Worm (Caenorhabditis elegans) whole organism, young adult: ENCODE results near the gene K01A12.4.
A peak's percentile ranks its signal among the peaks of the same experiment; 100 is the strongest.

ENCODE experiments used
- B0261.1 ChIP-seq: sonication (generic microtip); optimal IDR thresholded peaks from 2 replicates; lab custom pipeline; 2016; ENCODE audit warnings: mild to moderate bottlenecking, missing genetic modification characterization, moderate library complexity, missing compliant biosample characterization
- C06A6.2 ChIP-seq: fragments of 200-800 bp; sonication (Bioruptor generic); conservative IDR thresholded peaks from 2 replicates; pipeline ENCODE4 v1.3.6; 2022; ENCODE audit warnings: missing genetic modification characterization, missing compliant biosample characterization
- C17E4.6 ChIP-seq: fragments of 200-800 bp; sonication (Bioruptor generic); IDR thresholded peaks from 2 replicates; pipeline ENCODE4 v1.3.6; 2022; ENCODE audit warnings: missing genetic modification reagents, missing genetic modification characterization, missing compliant biosample characterization
- D2030.7 ChIP-seq: fragments of 200-800 bp; sonication (Bioruptor generic); IDR thresholded peaks from 2 replicates; pipeline ENCODE4 v1.3.6; 2022; ENCODE audit warnings: missing genetic modification reagents, missing genetic modification characterization, missing compliant biosample characterization
- T26A5.8 ChIP-seq: sonication (generic microtip); optimal IDR thresholded peaks from 2 replicates; lab custom pipeline; 2016; ENCODE audit warnings: missing genetic modification characterization, missing compliant biosample characterization
- Y53G8AR.9 ChIP-seq: fragments of 200-800 bp; sonication (Bioruptor generic); conservative IDR thresholded peaks from 2 replicates; pipeline ENCODE4 v1.3.6; 2022; ENCODE audit warnings: missing genetic modification reagents, missing genetic modification characterization, missing compliant biosample characterization
- Y56A3A.18 ChIP-seq: fragments of 200-800 bp; sonication (Bioruptor generic); IDR thresholded peaks from 2 replicates; pipeline ENCODE4 v1.3.6; 2022; ENCODE audit warnings: missing genetic modification reagents, missing genetic modification characterization, missing compliant biosample characterization
- ZK185.1 ChIP-seq: sonication (generic microtip); optimal IDR thresholded peaks from 2 replicates; lab custom pipeline; 2016; ENCODE audit warnings: mild to moderate bottlenecking, missing genetic modification characterization, missing compliant biosample characterization; ENCODE audit not compliant: poor library complexity, severe bottlenecking
- atf-7 ChIP-seq: sonication (generic microtip); optimal IDR thresholded peaks from 2 replicates; lab custom pipeline; 2017; ENCODE audit warnings: mild to moderate bottlenecking, missing genetic modification characterization, missing compliant biosample characterization
- attf-5 ChIP-seq: fragments of 200-800 bp; sonication (Bioruptor generic); optimal IDR thresholded peaks from 2 replicates; lab custom pipeline; 2018; ENCODE audit warnings: mild to moderate bottlenecking, missing genetic modification characterization, missing compliant biosample characterization
- attf-6 ChIP-seq: fragments of 200-800 bp; sonication (Bioruptor generic); IDR thresholded peaks from 2 replicates; pipeline ENCODE4 v1.3.6; 2022; ENCODE audit warnings: missing genetic modification reagents, missing genetic modification characterization, missing compliant biosample characterization
- cebp-2 ChIP-seq: fragments of 200-800 bp; sonication (Bioruptor generic); IDR thresholded peaks from 2 replicates; pipeline ENCODE4 v1.3.6; 2022; ENCODE audit warnings: missing genetic modification characterization, missing compliant biosample characterization
- ceh-100 ChIP-seq: fragments of 200-800 bp; sonication (Bioruptor generic); IDR thresholded peaks from 2 replicates; pipeline ENCODE4 v1.3.6; 2022; ENCODE audit warnings: missing genetic modification reagents, missing genetic modification characterization, missing compliant biosample characterization
- ceh-27 ChIP-seq: fragments of 200-800 bp; sonication (Bioruptor generic); optimal IDR thresholded peaks from 2 replicates; lab custom pipeline; 2018; ENCODE audit warnings: mild to moderate bottlenecking, missing genetic modification characterization, moderate library complexity, missing compliant biosample characterization
- ceh-40 ChIP-seq: fragments of 200-800 bp; sonication (Bioruptor generic); IDR thresholded peaks from 2 replicates; pipeline ENCODE4 v1.3.6; 2022; ENCODE audit warnings: missing genetic modification characterization, missing compliant biosample characterization
- chd-7 ChIP-seq: sonication (generic microtip); optimal IDR thresholded peaks from 2 replicates; lab custom pipeline; 2016; ENCODE audit warnings: mild to moderate bottlenecking, missing genetic modification characterization, moderate library complexity, missing compliant biosample characterization
- dpff-1 ChIP-seq: sonication (generic microtip); optimal IDR thresholded peaks from 2 replicates; lab custom pipeline; 2017; ENCODE audit warnings: mild to moderate bottlenecking, missing genetic modification characterization, missing compliant biosample characterization
- hmg-1.2 ChIP-seq: fragments of 200-800 bp; sonication (Bioruptor generic); IDR thresholded peaks from 2 replicates; pipeline ENCODE4 v1.3.6; 2022; ENCODE audit warnings: missing genetic modification reagents, missing genetic modification characterization, missing compliant biosample characterization
- hrde-1 ChIP-seq: sonication (generic microtip); optimal IDR thresholded peaks from 2 replicates; lab custom pipeline; 2016; ENCODE audit warnings: missing genetic modification characterization, mild to moderate bottlenecking, missing compliant biosample characterization, moderate library complexity, missing genotype, missing genetic modification reagents, borderline replicate concordance
- hsf-1 ChIP-seq: fragments of 200-800 bp; sonication (Bioruptor generic); IDR thresholded peaks from 2 replicates; pipeline ENCODE4 v1.3.6; 2022; ENCODE audit warnings: missing genetic modification reagents, missing genetic modification characterization, missing compliant biosample characterization
- lag-1 ChIP-seq: fragments of 200-800 bp; sonication (Bioruptor generic); IDR thresholded peaks from 2 replicates; pipeline ENCODE4 v1.3.6; 2022; ENCODE audit warnings: missing genetic modification reagents, missing genetic modification characterization, missing compliant biosample characterization
- let-526 ChIP-seq: fragments of 200-800 bp; sonication (Bioruptor generic); IDR thresholded peaks from 2 replicates; pipeline ENCODE4 v1.3.6; 2022; ENCODE audit warnings: missing genetic modification reagents, missing genetic modification characterization, missing compliant biosample characterization
- lin-26 ChIP-seq: fragments of 200-800 bp; sonication (Bioruptor generic); IDR thresholded peaks from 2 replicates; pipeline ENCODE4 v1.3.6; 2022; ENCODE audit warnings: missing genetic modification reagents, missing genetic modification characterization, missing compliant biosample characterization
- lsl-1 ChIP-seq: fragments of 200-800 bp; sonication (Bioruptor generic); optimal IDR thresholded peaks from 2 replicates; lab custom pipeline; 2018; ENCODE audit warnings: mild to moderate bottlenecking, missing genetic modification characterization, moderate library complexity, missing compliant biosample characterization
- lsy-27 ChIP-seq: sonication (generic microtip); optimal IDR thresholded peaks from 2 replicates; lab custom pipeline; 2017; ENCODE audit warnings: missing genetic modification characterization, mild to moderate bottlenecking, missing compliant biosample characterization, antibody characterized with exemption, missing genotype, borderline replicate concordance; ENCODE audit not compliant: insufficient read depth
- madf-8 ChIP-seq: fragments of 200-800 bp; sonication (Bioruptor generic); conservative IDR thresholded peaks from 2 replicates; pipeline ENCODE4 v1.3.6; 2022; ENCODE audit warnings: missing genetic modification reagents, missing genetic modification characterization, missing compliant biosample characterization
- mes-4 ChIP-seq: sonication (generic microtip); optimal IDR thresholded peaks from 2 replicates; lab custom pipeline; 2016; ENCODE audit warnings: missing genotype, missing genetic modification characterization, missing compliant biosample characterization
- nfya-1 ChIP-seq: sonication (generic microtip); optimal IDR thresholded peaks from 2 replicates; lab custom pipeline; 2017; ENCODE audit warnings: antibody characterized with exemption, missing compliant biosample characterization, missing genetic modification characterization, borderline replicate concordance; ENCODE audit not compliant: insufficient read depth
- nfya-2 ChIP-seq: fragments of 200-800 bp; sonication (Bioruptor generic); IDR thresholded peaks from 2 replicates; pipeline ENCODE4 v1.3.6; 2022; ENCODE audit warnings: missing genetic modification reagents, missing genetic modification characterization, missing compliant biosample characterization
- nhr-80 ChIP-seq: sonication (generic microtip); optimal IDR thresholded peaks from 2 replicates; lab custom pipeline; 2016; ENCODE audit warnings: missing genetic modification characterization, missing compliant biosample characterization
- nhr-90 ChIP-seq: sonication (generic microtip); optimal IDR thresholded peaks from 2 replicates; lab custom pipeline; 2016; ENCODE audit warnings: missing genotype, mild to moderate bottlenecking, missing genetic modification characterization, missing compliant biosample characterization
- pbrm-1 ChIP-seq: fragments of 200-800 bp; sonication (Bioruptor generic); IDR thresholded peaks from 2 replicates; pipeline ENCODE4 v1.3.6; 2022; ENCODE audit warnings: missing genetic modification reagents, missing genetic modification characterization, missing compliant biosample characterization
- rcor-1 ChIP-seq: fragments of 200-800 bp; sonication (Bioruptor generic); IDR thresholded peaks from 2 replicates; pipeline ENCODE4 v1.3.6; 2022; ENCODE audit warnings: missing genetic modification reagents, missing genetic modification characterization, missing compliant biosample characterization
- repo-1 ChIP-seq: sonication (generic microtip); optimal IDR thresholded peaks from 2 replicates; lab custom pipeline; 2017; ENCODE audit warnings: mild to moderate bottlenecking, missing genetic modification characterization, missing compliant biosample characterization
- snpc-1.1 ChIP-seq: sonication (generic microtip); optimal IDR thresholded peaks from 2 replicates; lab custom pipeline; 2017; ENCODE audit warnings: missing genetic modification characterization, mild to moderate bottlenecking, missing compliant biosample characterization, antibody characterized with exemption, moderate library complexity, missing genotype, missing genetic modification reagents; ENCODE audit not compliant: insufficient read depth
- snpc-3.4 ChIP-seq: sonication (generic microtip); optimal IDR thresholded peaks from 2 replicates; lab custom pipeline; 2017; ENCODE audit warnings: missing genetic modification characterization, mild to moderate bottlenecking, missing compliant biosample characterization, antibody characterized with exemption, moderate library complexity, missing genotype, missing genetic modification reagents
- snpc-4 ChIP-seq, 5 experiments: fragments of 150-350 bp in 1 of 5; sonication (generic microtip) in 4 of 5; optimal IDR thresholded peaks; 2 replicates each; lab custom pipeline; 2014 to 2018; ENCODE audit warnings: missing genetic modification characterization in 5 of 5, missing biosample characterization in 3 of 5, antibody characterized with exemption in 2 of 5, mild to moderate bottlenecking in 2 of 5, missing compliant biosample characterization in 2 of 5, missing genotype in 2 of 5, moderate library complexity in 2 of 5, missing genetic modification reagents in 1 of 5
- tbp1 ChIP-seq: fragments of 200-800 bp; sonication (Bioruptor generic); optimal IDR thresholded peaks from 2 replicates; lab custom pipeline; 2018; ENCODE audit warnings: mild to moderate bottlenecking, missing genetic modification characterization, missing compliant biosample characterization
- tbx-9 ChIP-seq: sonication (generic microtip); optimal IDR thresholded peaks from 2 replicates; lab custom pipeline; 2016; ENCODE audit warnings: borderline replicate concordance, missing genetic modification characterization, inconsistent platforms, missing compliant biosample characterization
- zfh-2 ChIP-seq: fragments of 200-800 bp; sonication (Bioruptor generic); conservative IDR thresholded peaks from 2 replicates; pipeline ENCODE4 v1.3.6; 2022; ENCODE audit warnings: missing genetic modification reagents, missing genetic modification characterization, missing compliant biosample characterization
- ztf-22 ChIP-seq: fragments of 200-800 bp; sonication (Bioruptor generic); optimal IDR thresholded peaks from 2 replicates; lab custom pipeline; 2018; ENCODE audit warnings: mild to moderate bottlenecking, missing genetic modification characterization, moderate library complexity, missing compliant biosample characterization
- ztf-25 ChIP-seq: fragments of 200-800 bp; sonication (Bioruptor generic); IDR thresholded peaks from 2 replicates; pipeline ENCODE4 v1.3.6; 2022; ENCODE audit warnings: missing genetic modification reagents, missing genetic modification characterization, missing compliant biosample characterization
- ztf-26 ChIP-seq: sonication (generic microtip); optimal IDR thresholded peaks from 2 replicates; lab custom pipeline; 2017; ENCODE audit warnings: missing genetic modification characterization, missing compliant biosample characterization
- ztf-6 ChIP-seq: fragments of 200-800 bp; sonication (Bioruptor generic); IDR thresholded peaks from 2 replicates; pipeline ENCODE4 v1.3.6; 2022; ENCODE audit warnings: missing genetic modification reagents, missing genetic modification characterization, missing compliant biosample characterization

The K01A12.4 gene

DNA sequence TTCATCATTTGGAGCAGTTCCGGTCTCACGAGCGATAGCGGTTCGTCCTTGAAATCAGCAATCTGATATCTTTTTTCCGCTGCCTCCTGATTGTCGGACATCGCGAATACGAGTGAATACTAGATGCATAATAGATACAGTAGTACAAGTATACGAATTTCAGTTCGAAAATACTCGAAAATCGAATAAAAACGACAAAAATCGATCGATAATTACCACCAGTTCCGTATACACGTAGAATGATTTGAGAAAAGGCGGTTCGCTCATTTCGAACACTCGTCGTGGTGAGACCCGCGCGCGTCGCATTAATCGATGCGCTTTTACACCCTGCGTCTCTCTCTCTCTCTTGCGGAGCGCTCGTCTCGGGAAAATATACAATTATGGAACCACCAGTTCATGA is 36.3 kb downstream of the K01A12.4 start, which contains the start of gene F12D9.2:
F12D9.2 (minus strand) TSS at position 101 of the 400 bp plus-strand sequence.
- TF ChIP-seq atf-7 (tag; lab: Kevin White, UChicago) (no peak), zfh-2 (no peak), dpff-1 (no peak), rcor-1 (no peak), ztf-25 (GFP tag; lab: Robert Waterston, UW) (no peak), lin-26 (no peak), ZK185.1 (tag; lab: Kevin White, UChicago) (no peak), nfya-2 (no peak), tbx-9 (tag; lab: Kevin White, UChicago) (no peak), attf-5 (GFP tag; lab: Kevin White, UChicago) (no peak), ztf-22 (GFP tag; lab: Kevin White, UChicago) (no peak)

DNA sequence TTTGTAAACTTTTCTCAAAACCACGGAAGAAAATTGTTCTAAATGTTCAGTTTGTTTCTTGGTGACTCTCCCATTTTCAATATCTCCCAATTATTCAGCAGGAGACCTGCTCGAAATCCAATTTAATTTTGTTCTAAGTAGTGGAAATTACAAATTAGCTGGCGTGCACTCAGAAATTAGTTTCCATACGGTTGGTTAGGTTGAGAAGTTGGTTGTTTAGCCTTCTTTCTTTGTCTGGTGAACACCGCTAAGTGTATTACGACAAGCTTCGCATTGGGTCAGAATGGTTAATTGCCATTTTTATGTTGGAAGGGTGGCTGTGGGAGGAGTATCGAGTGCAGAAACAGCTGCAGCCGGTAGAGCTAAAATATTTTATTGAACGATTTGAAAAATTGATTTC is 37.9 kb downstream of the K01A12.4 start:
- TF ChIP-seq ztf-26, result no peak
- TF ChIP-seq rcor-1, result no peak
- no peak for TF ChIP-seq let-526 (GFP tag; lab: Robert Waterston, UW)
- TF ChIP-seq C06A6.2 (GFP tag; lab: Robert Waterston, UW), result no peak
- TF ChIP-seq B0261.1 (tag; lab: Kevin White, UChicago), result no peak
- no peak for TF ChIP-seq D2030.7

DNA sequence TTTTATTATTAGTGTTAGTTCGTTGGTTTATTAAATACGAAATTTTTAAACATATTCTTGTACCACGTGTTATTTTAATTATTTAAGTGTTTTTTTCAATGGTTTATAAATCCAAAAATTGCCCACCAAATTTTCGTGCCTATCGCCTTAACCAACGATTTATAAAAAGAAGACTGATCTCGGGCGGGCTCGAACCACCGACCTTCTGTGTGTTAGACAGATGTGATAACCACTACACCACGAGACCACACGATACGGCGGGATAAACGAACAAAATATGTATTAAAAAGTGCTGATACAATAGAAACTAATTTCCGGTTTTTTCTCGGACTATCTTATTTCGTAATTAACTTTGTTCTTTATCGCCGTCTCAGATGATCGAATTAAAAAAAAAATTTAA is 39.8 kb downstream of the K01A12.4 start:
- TF ChIP-seq nhr-80 (tag; lab: Kevin White, UChicago) (peak; percentile 18), T26A5.8 (tag; lab: Kevin White, UChicago) (peak; percentile 50), hrde-1 (tag; lab: Kevin White, UChicago) (peak; percentile 51), lsy-27 (tag; lab: Kevin White, UChicago) (no peak), ceh-100 (GFP tag; lab: Robert Waterston, UW) (peak; percentile 33), repo-1 (tag; lab: Kevin White, UChicago) (peak; percentile 49), hsf-1 (GFP tag; lab: Robert Waterston, UW) (no peak), lsl-1 (GFP tag; lab: Kevin White, UChicago) (peak; percentile 23), snpc-1.1 (tag; lab: Kevin White, UChicago) (no peak), dpff-1 (no peak), madf-8 (GFP tag; lab: Robert Waterston, UW) (no peak), mes-4 (tag; lab: Kevin White, UChicago) (peak; percentile 10), ceh-40 (GFP tag; lab: Robert Waterston, UW) (0 out of 2 replicates have a peak, but pooled peaks have one; percentile 32), tbp1 (GFP tag; lab: Kevin White, UChicago) (peak; percentile 89), zfh-2 (no peak), snpc-4 (GFP tag; optimal IDR thresholded peaks at IDR 0.05; lab: Kevin White, UChicago) (peak; percentile 77), snpc-4 (tag; optimal IDR thresholded peaks at IDR 0.05; lab: Kevin White, UChicago) (peak in 2 of 4 experiments; percentile 25 to 76), cebp-2 (GFP tag; lab: Robert Waterston, UW) (0 out of 2 replicates have a peak, but pooled peaks have one; percentile 52), snpc-3.4 (tag; lab: Kevin White, UChicago) (peak; percentile 57), nfya-1 (tag; lab: Kevin White, UChicago) (no peak), ceh-27 (peak; percentile 53), Y56A3A.18 (GFP tag; lab: Robert Waterston, UW) (no peak), lag-1 (GFP tag; lab: Robert Waterston, UW) (no peak), attf-5 (GFP tag; lab: Kevin White, UChicago) (no peak), nhr-90 (tag; lab: Kevin White, UChicago) (peak; percentile 65), hmg-1.2 (GFP tag; lab: Robert Waterston, UW) (peak; percentile 64), chd-7 (tag; lab: Kevin White, UChicago) (peak; percentile 24), Y53G8AR.9 (GFP tag; lab: Robert Waterston, UW) (no peak), ztf-6 (GFP tag; lab: Robert Waterston, UW) (no peak), pbrm-1 (GFP tag; lab: Robert Waterston, UW) (peak; percentile 80), C17E4.6 (no peak), attf-6 (GFP tag; lab: Robert Waterston, UW) (peak; percentile 72; the same call in 1 of the 2 replicates)
